Worm (Caenorhabditis elegans): ENCODE measurements around the gene Y49F6B.12.

DNA sequence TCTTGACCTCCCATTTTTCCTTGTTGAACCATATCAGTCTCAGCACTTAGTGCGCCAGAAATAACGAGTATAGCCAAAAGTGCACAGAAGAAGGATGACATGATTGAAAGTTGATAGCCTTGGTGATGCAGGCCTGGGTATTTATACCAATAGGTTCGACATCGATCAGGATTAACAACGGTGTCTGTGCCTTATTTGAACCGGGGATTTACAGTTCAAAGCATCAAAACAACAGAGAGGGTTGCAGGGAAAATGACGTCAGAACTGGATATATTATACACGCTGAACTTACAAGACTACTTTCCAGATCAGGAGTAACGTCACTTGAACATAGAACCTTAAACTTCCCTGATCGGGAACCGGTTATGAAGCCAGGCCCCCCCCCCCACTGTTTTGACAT lies at the start of gene Y49F6B.12:
- TF ChIP-seq ceh-14 (tag; optimal IDR thresholded peaks at IDR 0.05) (no peak), ets-4 (tag; optimal IDR thresholded peaks at IDR 0.05) (no peak), pag-3 (tag; optimal IDR thresholded peaks at IDR 0.05; ENCODE audit: borderline replicate concordance) (no peak), lim-6 (tag; optimal IDR thresholded peaks at IDR 0.05) (no peak), nhr-11 (tag; optimal IDR thresholded peaks at IDR 0.05) (no peak), C08G9.2 (tag; optimal IDR thresholded peaks at IDR 0.05) (no peak), F13H6.1 (tag; optimal IDR thresholded peaks at IDR 0.05) (no peak), ceh-18 (tag; optimal IDR thresholded peaks at IDR 0.05) (no peak), fkh-10 (GFP tag; optimal IDR thresholded peaks at IDR 0.05) (no peak)
